Fruit fly (Drosophila melanogaster): ENCODE data around the gene Vha100-5.

Vha100-5 gene

DNA sequence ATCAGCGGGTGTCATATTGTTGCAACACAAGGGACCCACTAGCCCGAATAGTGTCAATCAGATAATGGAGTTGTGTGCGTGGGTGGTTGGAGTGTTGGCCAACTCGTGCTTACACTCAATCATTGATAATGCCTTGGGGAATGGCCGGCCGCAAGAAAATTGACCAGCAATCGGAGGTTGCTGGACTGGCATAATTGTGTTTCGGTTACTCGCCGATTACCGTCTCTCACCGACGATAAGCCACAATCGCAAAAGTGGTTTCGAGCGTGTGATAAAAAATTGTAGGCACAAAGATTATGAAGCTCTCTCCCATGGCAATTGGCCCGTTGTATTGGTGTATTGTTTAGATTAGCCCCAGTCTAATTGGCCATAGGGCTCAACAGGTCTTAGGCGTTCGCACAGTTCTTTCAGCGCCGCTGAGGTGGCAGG, at the start of gene Vha100-5:
Gene Vha100-5, plus strand, starts transcription at position 395 of the 429 bp plus-strand sequence.
- TF ChIP-seq CG17801 (GFP tag; optimal IDR thresholded peaks at IDR 0.05; ENCODE audit: partially characterized antibody), result no peak

DNA sequence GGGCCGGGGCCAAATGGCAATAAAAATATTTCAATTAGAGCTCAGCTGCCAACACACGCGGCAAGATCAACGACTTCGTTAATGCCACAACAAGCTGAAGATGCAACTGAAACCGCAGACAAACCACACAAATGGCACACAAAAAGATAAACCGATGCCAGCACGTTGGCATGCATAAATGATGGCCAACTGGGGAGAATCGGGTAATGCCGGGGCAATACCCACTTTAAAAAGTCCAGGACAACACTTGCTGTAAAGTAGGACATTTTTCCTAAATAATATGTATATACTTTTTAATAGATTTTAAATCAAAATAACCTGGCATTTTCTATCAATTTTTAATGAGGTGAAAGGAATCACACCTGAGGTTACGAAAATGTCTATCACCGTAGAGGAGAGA, 44.2 kb upstream of the Vha100-5 start, which contains the start of gene CG4988:
Gene CG4988, plus strand, starts transcription at position 301 of the 400 bp plus-strand sequence.
- TF ChIP-seq CG17801 (GFP tag; optimal IDR thresholded peaks at IDR 0.05; ENCODE audit: partially characterized antibody), result no peak

DNA sequence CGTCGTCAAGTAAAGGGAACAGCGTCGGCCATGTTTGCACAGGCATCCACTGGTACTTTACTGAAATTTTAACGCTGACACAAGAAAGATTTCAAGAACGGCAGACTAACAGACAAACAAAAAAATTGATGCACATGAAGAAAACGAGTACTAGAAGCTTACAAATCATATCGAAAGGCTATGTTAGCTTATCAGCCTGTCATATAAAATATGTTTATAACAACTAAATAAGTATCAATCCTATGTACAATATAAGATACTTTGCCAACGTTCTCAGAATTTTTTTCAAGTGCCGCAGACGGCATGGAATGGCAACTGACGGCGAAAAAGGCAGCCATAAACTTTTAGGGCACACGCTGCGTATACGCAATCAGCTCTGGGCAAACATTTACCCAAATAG, 36.9 kb upstream of the Vha100-5 start:
- no peak for TF ChIP-seq CG17801 (GFP tag; optimal IDR thresholded peaks at IDR 0.05; ENCODE audit: partially characterized antibody)

DNA sequence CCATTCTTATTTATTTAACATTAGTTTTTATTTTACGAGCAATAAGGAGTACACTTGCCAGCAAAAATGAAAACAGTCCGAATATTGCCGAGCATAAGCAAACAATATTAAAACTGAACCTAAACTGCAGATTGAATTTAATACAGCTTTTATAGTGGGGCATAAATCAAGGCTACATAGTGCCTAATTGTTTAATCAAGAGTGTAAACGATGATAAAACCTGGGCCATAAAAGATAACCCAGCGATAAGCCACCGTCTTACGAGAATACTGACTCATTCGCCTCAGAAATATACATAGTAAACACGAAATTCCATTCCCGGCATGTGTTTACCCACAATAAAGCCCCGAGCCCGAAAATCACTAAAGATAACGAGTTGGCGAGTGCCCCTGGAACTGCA, 2.8 kb upstream of the Vha100-5 start:
- peak; percentile 17 for TF ChIP-seq CG17801 (GFP tag; optimal IDR thresholded peaks at IDR 0.05; ENCODE audit: partially characterized antibody)

DNA sequence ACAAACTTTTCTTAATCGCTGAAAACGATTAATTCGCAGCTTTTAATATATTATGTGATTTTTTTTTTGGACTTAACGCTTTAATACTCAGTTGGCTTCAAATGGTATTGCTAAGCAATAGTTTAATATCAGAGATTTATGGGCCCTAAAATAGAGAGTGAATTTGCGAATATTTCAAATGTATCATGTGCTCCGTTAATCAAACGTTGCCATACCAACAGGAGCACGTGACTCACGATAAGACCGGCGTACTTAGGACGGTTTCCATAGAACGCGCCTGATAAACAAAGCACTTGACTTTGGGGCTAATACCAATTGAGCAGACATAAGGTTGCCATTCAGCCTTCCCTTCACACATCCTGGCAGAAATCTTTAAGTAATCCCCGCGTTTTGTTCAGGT, 1.1 kb upstream of the Vha100-5 start:
- TF ChIP-seq CG17801 (GFP tag; optimal IDR thresholded peaks at IDR 0.05; ENCODE audit: partially characterized antibody), result no peak

DNA sequence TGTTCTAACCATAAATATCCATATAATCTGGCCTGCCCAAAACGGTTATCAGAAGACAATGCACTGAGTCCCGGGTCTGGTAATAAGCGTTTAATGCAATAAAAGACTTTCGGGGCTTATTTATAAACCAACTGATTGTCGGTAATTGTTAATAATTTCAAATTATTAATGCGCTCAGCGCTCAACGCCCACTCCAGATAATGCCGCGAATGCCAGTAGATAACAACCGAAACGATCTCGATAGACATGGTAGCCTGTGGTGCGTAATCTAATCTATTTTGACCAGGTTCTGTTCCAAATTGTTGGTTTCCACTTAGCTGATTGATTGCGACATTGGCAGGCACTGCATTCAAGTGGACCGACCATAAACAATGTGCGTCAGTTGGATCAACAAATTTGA, 1.8 kb downstream of the Vha100-5 start:
- no peak for TF ChIP-seq CG17801 (GFP tag; optimal IDR thresholded peaks at IDR 0.05; ENCODE audit: partially characterized antibody)

DNA sequence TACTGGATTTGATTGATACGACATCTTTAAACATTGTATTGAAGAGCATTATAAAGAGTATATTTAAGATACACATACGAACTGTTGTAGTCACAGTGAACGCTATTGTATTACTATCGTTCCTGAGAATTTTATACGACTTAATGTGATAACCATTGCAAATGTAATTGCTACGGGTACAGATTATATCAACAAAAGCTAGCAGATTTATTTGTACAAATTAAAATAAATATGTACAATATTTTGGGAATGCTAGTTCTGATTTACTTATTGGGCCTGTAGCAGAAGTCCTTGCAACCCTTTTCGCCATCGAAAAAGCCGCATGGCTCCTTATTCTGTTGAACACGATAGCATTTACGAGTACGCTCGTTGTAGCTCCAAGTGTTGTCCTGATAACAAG, 14.7 kb downstream of the Vha100-5 start, which contains the start of gene CG42470:
Gene CG42470, minus strand, starts transcription at position 101 of the 400 bp plus-strand sequence.
- no peak for TF ChIP-seq CG17801 (GFP tag; optimal IDR thresholded peaks at IDR 0.05; ENCODE audit: partially characterized antibody)

DNA sequence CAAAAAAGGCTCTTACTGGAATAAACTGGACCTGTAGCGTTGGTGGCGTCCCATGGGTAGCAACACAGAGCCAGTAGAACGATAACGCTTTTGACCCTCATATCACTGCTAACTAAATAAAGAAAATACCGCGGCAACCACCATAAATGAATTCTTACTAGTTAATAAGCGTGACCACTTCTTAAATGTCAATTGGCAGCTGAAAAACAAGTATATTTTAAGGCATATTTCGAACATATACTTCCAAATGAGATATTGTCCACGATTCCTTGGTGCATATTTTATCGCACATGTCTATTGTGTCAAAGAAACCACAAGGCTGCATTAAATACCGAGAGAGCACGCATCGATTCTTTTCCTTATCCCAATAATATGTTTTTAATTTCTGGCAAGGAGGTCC, 15.2 kb downstream of the Vha100-5 start, which contains the start of gene CG42471:
Gene CG42471, minus strand, starts transcription at position 101 of the 400 bp plus-strand sequence.
- no peak for TF ChIP-seq CG17801 (GFP tag; optimal IDR thresholded peaks at IDR 0.05; ENCODE audit: partially characterized antibody)

DNA sequence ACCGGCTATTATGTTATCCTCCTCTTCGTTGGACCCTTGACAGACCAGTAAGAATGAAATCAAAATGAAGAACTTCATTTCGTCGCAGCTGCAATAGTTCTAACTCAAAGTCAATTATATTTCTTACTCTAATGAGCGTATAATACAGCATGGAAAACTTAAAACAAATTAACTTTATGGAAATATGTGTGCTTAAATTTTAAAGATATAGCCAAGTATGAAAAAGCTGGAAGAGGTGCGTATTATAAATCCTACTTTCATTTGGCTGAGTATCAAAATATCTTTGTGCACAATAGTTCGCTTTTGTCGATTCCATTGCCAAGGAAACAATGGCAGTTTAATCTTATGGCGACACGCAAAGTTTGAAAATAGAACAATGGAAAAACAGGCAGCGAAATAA, 15.7 kb downstream of the Vha100-5 start, which contains the start of gene Sfp33A1:
Gene Sfp33A1, minus strand, starts transcription at position 101 of the 400 bp plus-strand sequence.
- TF ChIP-seq CG17801 (GFP tag; optimal IDR thresholded peaks at IDR 0.05; ENCODE audit: partially characterized antibody), result no peak

DNA sequence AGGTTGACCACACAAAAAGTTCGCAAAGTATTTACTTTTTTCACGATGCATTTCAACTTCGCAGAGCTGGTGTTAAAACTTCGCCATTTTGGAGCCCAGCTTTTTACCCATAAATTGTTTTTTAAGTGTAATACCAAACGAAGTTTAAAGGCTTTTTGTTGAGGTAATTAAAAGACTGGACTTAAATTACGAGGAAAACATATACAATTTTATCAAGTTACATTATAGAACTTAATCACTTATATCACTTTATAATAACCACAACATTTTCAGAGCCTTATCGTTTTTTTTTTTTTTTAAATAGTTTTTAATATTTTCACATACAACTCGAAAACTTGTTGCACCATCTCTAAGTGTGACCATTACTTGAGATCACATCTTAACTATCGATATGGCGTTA, 49.3 kb downstream of the Vha100-5 start, which contains the start of gene CG14931:
Gene CG14931, plus strand, starts transcription at position 301 of the 400 bp plus-strand sequence.
- TF ChIP-seq CG17801 (GFP tag; optimal IDR thresholded peaks at IDR 0.05; ENCODE audit: partially characterized antibody), result no peak

DNA sequence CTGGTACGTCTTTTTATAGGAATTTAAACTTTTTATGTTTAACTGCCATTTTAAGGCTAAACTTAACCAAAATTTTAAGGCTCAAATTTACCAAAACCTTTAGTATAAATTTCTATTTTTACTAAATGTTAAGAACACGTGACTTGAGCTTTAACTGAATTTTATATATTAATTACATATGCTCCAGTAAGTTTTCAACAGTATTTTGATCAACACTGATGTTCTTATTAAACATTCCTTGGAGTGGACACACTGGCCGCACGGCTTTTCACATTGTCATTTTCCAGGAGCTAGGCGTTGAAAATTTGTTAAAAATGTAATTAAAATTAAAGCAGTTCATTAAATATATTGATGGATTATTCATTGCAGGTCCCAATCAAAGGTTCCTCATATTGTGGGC, 50.9 kb downstream of the Vha100-5 start, which contains the start of gene CG14932:
Gene CG14932, plus strand, starts transcription at position 230 of the 400 bp plus-strand sequence.
- no peak for TF ChIP-seq CG17801 (GFP tag; optimal IDR thresholded peaks at IDR 0.05; ENCODE audit: partially characterized antibody)

DNA sequence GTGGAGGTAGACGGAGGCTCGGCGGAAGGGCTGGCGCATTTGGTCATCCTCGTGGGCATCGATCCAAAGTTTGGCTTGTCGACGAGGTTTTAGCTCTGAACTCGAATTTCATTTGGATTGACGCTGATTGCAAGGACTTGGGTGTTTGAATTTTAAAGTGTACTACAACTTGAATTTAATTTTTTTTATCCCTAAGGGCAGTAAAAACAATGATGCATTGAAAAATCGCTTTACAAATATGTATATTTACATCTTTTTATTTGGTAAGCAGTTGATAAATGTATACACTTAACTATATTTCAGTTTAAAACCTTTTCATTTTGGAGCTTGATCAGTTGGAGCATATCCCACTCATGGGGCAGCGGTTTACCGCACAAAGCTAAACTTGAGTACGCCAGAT, 53.5 kb downstream of the Vha100-5 start, which contains the start of gene Tsp33B:
Gene Tsp33B, minus strand, starts transcription at position 101 of the 400 bp plus-strand sequence.
- TF ChIP-seq CG17801 (GFP tag; optimal IDR thresholded peaks at IDR 0.05; ENCODE audit: partially characterized antibody), result no peak

DNA sequence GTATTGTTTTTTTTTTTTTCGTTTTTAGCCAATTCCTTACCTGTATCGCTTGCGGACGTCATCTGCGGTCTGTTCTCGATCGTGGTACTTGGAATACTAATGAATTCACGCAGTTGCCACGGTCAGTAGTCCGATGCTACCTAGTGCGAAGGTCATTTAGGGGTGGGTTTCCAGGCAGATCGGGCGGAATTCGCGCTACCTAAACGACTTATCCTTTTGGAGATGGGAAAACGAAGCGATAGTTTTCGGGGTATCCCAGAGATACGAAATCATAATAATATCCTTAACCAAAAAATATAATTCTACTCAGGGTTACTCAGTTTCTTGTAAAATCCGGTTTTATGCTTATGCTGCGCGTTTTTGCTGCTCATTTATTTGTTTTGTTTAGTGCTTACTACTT, 55.2 kb downstream of the Vha100-5 start, which contains the start of gene CG14937:
Gene CG14937, minus strand, starts transcription at position 101 of the 400 bp plus-strand sequence.
- no peak for TF ChIP-seq CG17801 (GFP tag; optimal IDR thresholded peaks at IDR 0.05; ENCODE audit: partially characterized antibody)

All from ovary, adult (tissue).